Fruit fly (Drosophila melanogaster) whole organism, embryonic: ENCODE measurements around the gene TfIIS.

Source experiments
- B-H2 ChIP-seq: fragments of 200-800 bp; sonication (Bioruptor generic); optimal IDR thresholded peaks from 2 replicates; lab custom pipeline; 2018; ENCODE audit warnings: missing biosample characterization, mild to moderate bottlenecking, missing genetic modification characterization
- CG10209 ChIP-seq: fragments of 200-800 bp; sonication (Bioruptor generic); optimal IDR thresholded peaks from 3 replicates; lab custom pipeline; 2017; ENCODE audit warnings: missing biosample characterization, mild to moderate bottlenecking, missing genetic modification characterization, missing genetic modification reagents
- CG10431 ChIP-seq: fragments of 200-800 bp; sonication (Bioruptor generic); optimal IDR thresholded peaks from 3 replicates; lab custom pipeline; 2018; ENCODE audit warnings: missing biosample characterization, mild to moderate bottlenecking, missing genetic modification characterization
- CG11695 ChIP-seq: fragments of 200-800 bp; sonication (Bioruptor generic); IDR thresholded peaks from 3 replicates; pipeline ENCODE4 v1.3.6; 2022; ENCODE audit warnings: missing biosample characterization, missing genetic modification characterization
- CG12104 ChIP-seq: fragments of 200-800 bp; sonication (Bioruptor generic); optimal IDR thresholded peaks from 3 replicates; lab custom pipeline; 2016; ENCODE audit warnings: missing biosample characterization, missing genetic modification characterization
- CG13424 ChIP-seq: fragments of 200-800 bp; sonication (Bioruptor generic); optimal IDR thresholded peaks from 2 replicates; lab custom pipeline; 2019; ENCODE audit warnings: missing biosample characterization, mild to moderate bottlenecking, missing genetic modification characterization, moderate library complexity
- CG14014 ChIP-seq: fragments of 200-800 bp; sonication (Bioruptor generic); IDR thresholded peaks from 2 replicates; pipeline ENCODE4 v1.3.6; 2022; ENCODE audit warnings: missing biosample characterization, missing genetic modification characterization
- CG14441 ChIP-seq: fragments of 200-800 bp; sonication (Bioruptor generic); IDR thresholded peaks from 2 replicates; pipeline ENCODE4 v1.3.6; 2022; ENCODE audit warnings: missing biosample characterization, missing genetic modification characterization
- CG15479 ChIP-seq: fragments of 200-800 bp; sonication (Bioruptor generic); optimal IDR thresholded peaks from 3 replicates; lab custom pipeline; 2019; ENCODE audit warnings: missing biosample characterization, mild to moderate bottlenecking, missing genetic modification characterization, moderate library complexity
- CG15514 ChIP-seq: fragments of 200-800 bp; sonication (Bioruptor generic); optimal IDR thresholded peaks from 3 replicates; lab custom pipeline; 2017; ENCODE audit warnings: missing biosample characterization, missing genetic modification characterization, mild to moderate bottlenecking, moderate library complexity, missing genetic modification reagents
- CG1602 ChIP-seq: fragments of 200-800 bp; sonication (Bioruptor generic); optimal IDR thresholded peaks from 3 replicates; lab custom pipeline; 2016; ENCODE audit warnings: missing biosample characterization, missing genetic modification characterization
- CG16863 ChIP-seq: fragments of 200-800 bp; sonication (Bioruptor generic); optimal IDR thresholded peaks from 3 replicates; lab custom pipeline; 2016; ENCODE audit warnings: missing biosample characterization, missing genetic modification characterization
- CG17385 ChIP-seq: fragments of 200-800 bp; sonication (Bioruptor generic); optimal IDR thresholded peaks from 3 replicates; lab custom pipeline; 2018; ENCODE audit warnings: missing biosample characterization, mild to moderate bottlenecking, missing genetic modification characterization
- CG30403 ChIP-seq: fragments of 200-800 bp; sonication (Bioruptor generic); optimal IDR thresholded peaks from 3 replicates; lab custom pipeline; 2016; ENCODE audit warnings: missing biosample characterization, missing genetic modification characterization
- CG4424 ChIP-seq: fragments of 200-800 bp; sonication (Bioruptor generic); optimal IDR thresholded peaks from 3 replicates; lab custom pipeline; 2016; ENCODE audit warnings: missing biosample characterization, missing genetic modification characterization
- CG5953 ChIP-seq: fragments of 200-800 bp; sonication (Bioruptor generic); IDR thresholded peaks from 2 replicates; pipeline ENCODE4 v1.3.6; 2022; ENCODE audit warnings: missing biosample characterization, missing genetic modification characterization
- CG6689 ChIP-seq: fragments of 200-800 bp; sonication (Bioruptor generic); IDR thresholded peaks from 2 replicates; pipeline ENCODE4 v1.3.6; 2022; ENCODE audit warnings: missing biosample characterization, missing genetic modification characterization
- CG7839 ChIP-seq: fragments of 200-800 bp; sonication (Bioruptor generic); optimal IDR thresholded peaks from 3 replicates; lab custom pipeline; 2018; ENCODE audit warnings: missing biosample characterization, mild to moderate bottlenecking, missing genetic modification characterization, moderate library complexity
- CG7963 ChIP-seq: fragments of 200-800 bp; sonication (Bioruptor generic); IDR thresholded peaks from 3 replicates; pipeline ENCODE4 v1.3.6; 2022; ENCODE audit warnings: missing biosample characterization, missing genetic modification characterization; ENCODE audit not compliant: partially characterized antibody
- Chrac-16 ChIP-seq: fragments of 200-800 bp; sonication (Bioruptor generic); optimal IDR thresholded peaks from 3 replicates; lab custom pipeline; 2016; ENCODE audit warnings: missing biosample characterization, missing genetic modification characterization
- Dip2 ChIP-seq: fragments of 200-800 bp; sonication (Bioruptor generic); IDR thresholded peaks from 2 replicates; pipeline ENCODE4 v1.3.6; 2022; ENCODE audit warnings: missing biosample characterization, missing genetic modification characterization
- Dp ChIP-seq: fragments of 200-800 bp; sonication (Bioruptor generic); optimal IDR thresholded peaks from 2 replicates; lab custom pipeline; 2018; ENCODE audit warnings: missing biosample characterization, mild to moderate bottlenecking, missing genetic modification characterization, moderate library complexity
- HmgZ ChIP-seq: fragments of 200-800 bp; sonication (Bioruptor generic); optimal IDR thresholded peaks from 2 replicates; lab custom pipeline; 2018; ENCODE audit warnings: missing biosample characterization, mild to moderate bottlenecking, missing genetic modification characterization
- Mes4 ChIP-seq: fragments of 200-800 bp; sonication (Bioruptor generic); optimal IDR thresholded peaks from 2 replicates; lab custom pipeline; 2016; ENCODE audit warnings: missing biosample characterization, missing genetic modification characterization
- Pdp1 ChIP-seq, 2 experiments: fragments of 200-800 bp; sonication (Bioruptor generic); optimal IDR thresholded peaks; 3 replicates each; lab custom pipeline; 2016; ENCODE audit warnings: missing biosample characterization in 2 of 2, missing genetic modification characterization in 2 of 2, mild to moderate bottlenecking in 1 of 2, moderate library complexity in 1 of 2
- Rfx ChIP-seq: fragments of 200-800 bp; sonication (Bioruptor generic); IDR thresholded peaks from 2 replicates; pipeline ENCODE4 v1.3.6; 2022; ENCODE audit warnings: missing biosample characterization, missing genetic modification characterization
- Sox102F ChIP-seq: fragments of 200-800 bp; sonication (Bioruptor generic); optimal IDR thresholded peaks from 2 replicates; lab custom pipeline; 2018; ENCODE audit warnings: missing biosample characterization, mild to moderate bottlenecking, missing genetic modification characterization, moderate library complexity
- abd-A ChIP-seq: fragments of 200-800 bp; sonication (Bioruptor generic); optimal IDR thresholded peaks from 3 replicates; lab custom pipeline; 2019; ENCODE audit warnings: missing biosample characterization, mild to moderate bottlenecking, missing genetic modification characterization, moderate library complexity
- cg ChIP-seq: fragments of 200-800 bp; sonication (Bioruptor generic); optimal IDR thresholded peaks from 3 replicates; lab custom pipeline; 2019; ENCODE audit warnings: missing biosample characterization, mild to moderate bottlenecking, missing genetic modification characterization, moderate library complexity
- esg ChIP-seq: fragments of 200-800 bp; sonication (Bioruptor generic); conservative IDR thresholded peaks from 2 replicates; pipeline ENCODE4 v1.3.6; 2022; ENCODE audit warnings: missing biosample characterization, missing genetic modification characterization
- fd3F ChIP-seq: fragments of 200-800 bp; sonication (Bioruptor generic); optimal IDR thresholded peaks from 2 replicates; lab custom pipeline; 2018; ENCODE audit warnings: missing biosample characterization, mild to moderate bottlenecking, missing genetic modification characterization, moderate library complexity
- fd64A ChIP-seq: fragments of 200-800 bp; sonication (Bioruptor generic); optimal IDR thresholded peaks from 3 replicates; lab custom pipeline; 2018; ENCODE audit warnings: missing biosample characterization, mild to moderate bottlenecking, missing genetic modification characterization
- gro ChIP-seq: fragments of 200-800 bp; sonication (Bioruptor generic); optimal IDR thresholded peaks from 2 replicates; lab custom pipeline; 2016; ENCODE audit warnings: missing biosample characterization, missing genetic modification characterization
- gsb ChIP-seq: fragments of 200-800 bp; sonication (Bioruptor generic); IDR thresholded peaks from 2 replicates; pipeline ENCODE4 v1.3.6; 2022; ENCODE audit warnings: missing biosample characterization, missing genetic modification characterization
- her ChIP-seq: fragments of 200-800 bp; sonication (Bioruptor generic); optimal IDR thresholded peaks from 2 replicates; lab custom pipeline; 2016; ENCODE audit warnings: missing biosample characterization, missing genetic modification characterization
- insv ChIP-seq, 2 experiments: fragments of 200-800 bp; sonication (Bioruptor generic); optimal IDR thresholded peaks; 3 replicates each; lab custom pipeline; 2016 to 2018; ENCODE audit warnings: missing biosample characterization in 2 of 2, missing genetic modification characterization in 2 of 2
- klu ChIP-seq: fragments of 200-800 bp; sonication (Bioruptor generic); IDR thresholded peaks from 2 replicates; pipeline ENCODE4 v1.3.6; 2022; ENCODE audit warnings: missing biosample characterization, missing genetic modification characterization
- nmo ChIP-seq: fragments of 200-800 bp; sonication (Bioruptor generic); optimal IDR thresholded peaks from 2 replicates; lab custom pipeline; 2018; ENCODE audit warnings: missing biosample characterization, mild to moderate bottlenecking, missing genetic modification characterization, moderate library complexity
- pita ChIP-seq: fragments of 200-800 bp; sonication (Bioruptor generic); optimal IDR thresholded peaks from 2 replicates; lab custom pipeline; 2017; ENCODE audit warnings: missing biosample characterization, mild to moderate bottlenecking, missing genetic modification characterization
- pnt ChIP-seq: fragments of 200-800 bp; sonication (Bioruptor generic); optimal IDR thresholded peaks from 3 replicates; lab custom pipeline; 2016; ENCODE audit warnings: missing biosample characterization, missing genetic modification characterization
- rib ChIP-seq: fragments of 200-800 bp; sonication (Bioruptor generic); IDR thresholded peaks from 2 replicates; pipeline ENCODE4 v1.3.6; 2022; ENCODE audit warnings: missing biosample characterization, missing genetic modification characterization
- scrt ChIP-seq: fragments of 200-800 bp; sonication (Bioruptor generic); optimal IDR thresholded peaks from 2 replicates; lab custom pipeline; 2018; ENCODE audit warnings: missing biosample characterization, mild to moderate bottlenecking, missing genetic modification characterization, moderate library complexity
- so ChIP-seq: fragments of 200-800 bp; sonication (Bioruptor generic); IDR thresholded peaks from 3 replicates; pipeline ENCODE4 v1.3.6; 2022; ENCODE audit warnings: missing biosample characterization, missing genetic modification characterization
- sob ChIP-seq: fragments of 200-800 bp; sonication (Bioruptor generic); IDR thresholded peaks from 2 replicates; pipeline ENCODE4 v1.3.6; 2022; ENCODE audit warnings: missing biosample characterization, missing genetic modification characterization
- stc ChIP-seq: fragments of 200-800 bp; sonication (Bioruptor generic); IDR thresholded peaks from 2 replicates; pipeline ENCODE4 v1.3.6; 2022; ENCODE audit warnings: missing biosample characterization, missing genetic modification characterization
- tap ChIP-seq: fragments of 200-800 bp; optimal IDR thresholded peaks from 3 replicates; lab custom pipeline; 2019; ENCODE audit warnings: missing biosample characterization, mild to moderate bottlenecking, missing genetic modification characterization, moderate library complexity
- tio ChIP-seq: fragments of 200-800 bp; sonication (Bioruptor generic); optimal IDR thresholded peaks from 2 replicates; lab custom pipeline; 2017; ENCODE audit warnings: missing biosample characterization, missing genetic modification characterization, inconsistent platforms
- trh ChIP-seq: fragments of 200-800 bp; sonication (Bioruptor generic); optimal IDR thresholded peaks from 2 replicates; lab custom pipeline; 2016; ENCODE audit warnings: missing biosample characterization, missing genetic modification characterization
- zf30C ChIP-seq: fragments of 200-800 bp; sonication (Bioruptor generic); optimal IDR thresholded peaks from 3 replicates; lab custom pipeline; 2018; ENCODE audit warnings: missing biosample characterization, mild to moderate bottlenecking, missing genetic modification characterization

TfIIS gene

DNA sequence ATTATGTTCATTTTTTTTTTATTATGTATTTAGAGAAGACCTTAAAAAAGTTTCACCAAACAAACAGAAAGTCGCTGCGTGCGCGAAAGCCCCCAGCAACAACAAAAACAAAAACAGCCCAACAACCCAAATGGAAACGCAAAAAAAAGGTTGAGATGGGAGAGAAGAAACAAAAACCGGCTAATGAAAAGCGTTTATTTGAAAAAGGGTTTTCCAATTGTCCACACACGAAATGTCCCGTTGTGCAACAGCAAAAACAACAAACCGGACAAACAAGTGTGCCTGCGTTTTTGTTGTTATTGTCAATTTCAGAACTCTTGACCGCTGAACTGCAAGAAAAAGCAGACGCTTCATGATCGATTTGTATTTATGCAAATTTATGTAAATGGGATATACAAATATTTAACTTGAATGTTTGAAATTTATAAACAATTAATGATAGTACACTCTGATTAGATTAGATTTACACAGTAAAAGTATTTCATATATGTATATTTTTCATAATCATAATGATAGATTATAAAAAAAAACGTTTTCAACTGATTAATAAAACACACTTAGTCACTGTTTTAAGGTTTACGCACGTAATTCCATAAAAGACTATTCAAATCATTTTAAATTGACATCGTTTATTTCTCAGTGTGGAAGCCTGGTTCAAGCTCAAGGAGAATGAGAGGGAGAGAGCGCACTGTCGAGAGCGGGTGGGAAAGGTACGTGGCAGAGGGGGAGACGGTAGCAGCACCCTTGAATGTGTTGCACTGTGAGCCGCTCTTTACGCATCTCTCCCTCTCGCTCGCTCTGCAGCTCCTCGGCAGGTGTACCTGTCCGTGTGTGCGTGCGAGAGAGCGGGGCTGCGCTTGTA lies 4.0 kb downstream of the TfIIS start (continued):
- TF ChIP-seq CG10209 (GFP tag; lab: Kevin White, UChicago) (peak; percentile 69), Rfx (GFP tag; lab: Robert Waterston, UW) (peak; percentile 64), so (0 out of 3 replicates have a peak, but pooled peaks have one; percentile 47), CG30403 (GFP tag; lab: Kevin White, UChicago) (peak; percentile 88), Dp (no peak), tio (GFP tag; lab: Kevin White, UChicago) (peak; percentile 83), Mes4 (GFP tag; lab: Kevin White, UChicago) (peak; percentile 7), CG16863 (peak; percentile 19), CG7839 (tag; lab: Kevin White, UChicago) (peak; percentile 89), pita (GFP tag; lab: Kevin White, UChicago) (no peak), rib (GFP tag; lab: Robert Waterston, UW) (no peak), fd3F (GFP tag; lab: Kevin White, UChicago) (peak; percentile 31), nmo (peak; percentile 91), sob (peak; percentile 46; the same call in 1 of the 2 replicates), esg (GFP tag; lab: Robert Waterston, UW) (peak; percentile 65), gsb (no peak), her (GFP tag; lab: Kevin White, UChicago) (no peak), insv (GFP tag; optimal IDR thresholded peaks at IDR 0.05; lab: Kevin White, UChicago) (no peak), CG11695 (GFP tag; lab: Robert Waterston, UW) (peak; percentile 84), Sox102F (GFP tag; lab: Kevin White, UChicago) (peak; percentile 80), CG13424 (tag; lab: Kevin White, UChicago) (peak; percentile 72), cg (GFP tag; lab: Kevin White, UChicago) (peak; percentile 93), CG15514 (GFP tag; lab: Kevin White, UChicago) (peak; percentile 34), gro (no peak), CG14014 (peak; percentile 54; the same call in 1 of the 2 replicates), Chrac-16 (GFP tag; lab: Kevin White, UChicago) (peak; percentile 49), klu (GFP tag; lab: Robert Waterston, UW) (peak; percentile 64; the same call in 1 of the 2 replicates), abd-A (tag; lab: Kevin White, UChicago) (no peak), CG15479 (GFP tag; lab: Kevin White, UChicago) (peak; percentile 35), CG7963 (GFP tag; lab: Robert Waterston, UW) (no peak), CG10431 (GFP tag; lab: Kevin White, UChicago) (no peak), CG6689 (GFP tag; lab: Robert Waterston, UW) (peak; percentile 87), fd64A (no peak), CG14441 (GFP tag; lab: Robert Waterston, UW) (no peak), CG17385 (GFP tag; lab: Kevin White, UChicago) (peak; percentile 68), zf30C (GFP tag; lab: Kevin White, UChicago) (peak; percentile 75), pnt (GFP tag; lab: Kevin White, UChicago) (no peak), Dip2 (GFP tag; lab: Robert Waterston, UW) (no peak), stc (GFP tag; lab: Robert Waterston, UW) (peak; percentile 55; the same call in 1 of the 2 replicates), B-H2 (GFP tag; lab: Kevin White, UChicago) (no peak), CG12104 (peak; percentile 75), HmgZ (tag; lab: Kevin White, UChicago) (no peak), Pdp1 (GFP tag; optimal IDR thresholded peaks at IDR 0.05; lab: Kevin White, UChicago) (peak; percentile 26 to 48), CG5953 (peak; percentile 40), CG1602 (GFP tag; lab: Kevin White, UChicago) (peak; percentile 69), trh (GFP tag; lab: Kevin White, UChicago) (peak; percentile 54), CG4424 (GFP tag; lab: Kevin White, UChicago) (peak; percentile 85), scrt (GFP tag; lab: Kevin White, UChicago) (peak; percentile 31), tap (peak; percentile 51)
